Worm (Caenorhabditis elegans): Measurements from ENCODE around the gene R05D8.9.

Gene R05D8.9

ce11 chrV:2718688-2719185 lies 48.6 kb downstream of the R05D8.9 start, which contains the start of gene srt-29:
TSS of gene srt-29 (minus strand) at chrV:2719135.
- TF ChIP-seq lsy-2 (tag; optimal IDR thresholded peaks at IDR 0.05): no peak
- TF ChIP-seq peb-1 (tag; optimal IDR thresholded peaks at IDR 0.05): no peak
- TF ChIP-seq ceh-82 (tag; optimal IDR thresholded peaks at IDR 0.05): no peak
- no peak for TF ChIP-seq ztf-1 (GFP tag; conservative IDR thresholded peaks at IDR 0.05)
- no peak for TF ChIP-seq lin-13 (GFP tag; optimal IDR thresholded peaks at IDR 0.05)
- TF ChIP-seq nhr-10 (tag; optimal IDR thresholded peaks at IDR 0.05): no peak
- TF ChIP-seq elt-3 (tag; optimal IDR thresholded peaks at IDR 0.05): no peak

- no peak for TF ChIP-seq ztf-11 (tag; optimal IDR thresholded peaks at IDR 0.05)
- no peak for TF ChIP-seq nhr-11 (tag; optimal IDR thresholded peaks at IDR 0.05)
- no peak for TF ChIP-seq alr-1 (tag; optimal IDR thresholded peaks at IDR 0.05)
- TF ChIP-seq sem-4 (tag; optimal IDR thresholded peaks at IDR 0.05): no peak
- TF ChIP-seq blmp-1 (tag; optimal IDR thresholded peaks at IDR 0.05; ENCODE audit: insufficient read depth): no peak
- TF ChIP-seq elt-1 (tag; optimal IDR thresholded peaks at IDR 0.05): no peak
- no peak for TF ChIP-seq ZK546.5 (tag; optimal IDR thresholded peaks at IDR 0.05)
- no peak for TF ChIP-seq lsy-2 (tag; optimal IDR thresholded peaks at IDR 0.05)
- TF ChIP-seq dmd-4 (tag; optimal IDR thresholded peaks at IDR 0.05): no peak
- TF ChIP-seq R02D3.7 (tag; optimal IDR thresholded peaks at IDR 0.05): no peak
- TF ChIP-seq fos-1 (tag; optimal IDR thresholded peaks at IDR 0.05): no peak
These were observed 50.4 kb downstream of the R05D8.9 start for ce11 chrV:2716933-2717332.
